Worm (Caenorhabditis elegans) whole organism, young adult: Measurements from ENCODE around the gene fmo-4.

Experiments
- B0035.1 ChIP-seq: sonication (generic microtip); optimal IDR thresholded peaks from 2 replicates; lab custom pipeline; 2016; ENCODE audit warnings: missing genetic modification characterization, mild to moderate bottlenecking, missing compliant biosample characterization, missing genotype, missing genetic modification reagents
- D2030.7 ChIP-seq: fragments of 200-800 bp; sonication (Bioruptor generic); IDR thresholded peaks from 2 replicates; pipeline ENCODE4 v1.3.6; 2022; ENCODE audit warnings: missing genetic modification reagents, missing genetic modification characterization, missing compliant biosample characterization
- F22D6.2 ChIP-seq: sonication (generic microtip); optimal IDR thresholded peaks from 2 replicates; lab custom pipeline; 2016; ENCODE audit warnings: mild to moderate bottlenecking, missing genetic modification characterization, missing compliant biosample characterization
- F55B11.4 ChIP-seq: sonication (generic microtip); optimal IDR thresholded peaks from 2 replicates; lab custom pipeline; 2016; ENCODE audit warnings: missing compliant biosample characterization, missing genetic modification characterization, borderline replicate concordance; ENCODE audit not compliant: insufficient read depth
- F57A8.1 ChIP-seq: fragments of 200-800 bp; sonication (Bioruptor generic); optimal IDR thresholded peaks from 2 replicates; lab custom pipeline; 2018; ENCODE audit warnings: mild to moderate bottlenecking, missing genetic modification characterization, moderate library complexity, missing compliant biosample characterization
- K12H6.12 ChIP-seq: fragments of 200-800 bp; sonication (Bioruptor generic); optimal IDR thresholded peaks from 2 replicates; lab custom pipeline; 2018; ENCODE audit warnings: mild to moderate bottlenecking, missing genetic modification characterization, missing compliant biosample characterization
- Y56A3A.18 ChIP-seq: fragments of 200-800 bp; sonication (Bioruptor generic); IDR thresholded peaks from 2 replicates; pipeline ENCODE4 v1.3.6; 2022; ENCODE audit warnings: missing genetic modification reagents, missing genetic modification characterization, missing compliant biosample characterization
- Y95B8A.8 ChIP-seq: fragments of 200-800 bp; sonication (Bioruptor generic); IDR thresholded peaks from 2 replicates; pipeline ENCODE4 v1.3.6; 2022; ENCODE audit warnings: missing genetic modification reagents, missing genetic modification characterization, missing compliant biosample characterization
- ZK185.1 ChIP-seq: sonication (generic microtip); optimal IDR thresholded peaks from 2 replicates; lab custom pipeline; 2016; ENCODE audit warnings: mild to moderate bottlenecking, missing genetic modification characterization, missing compliant biosample characterization; ENCODE audit not compliant: poor library complexity, severe bottlenecking
- atf-7 ChIP-seq: sonication (generic microtip); optimal IDR thresholded peaks from 2 replicates; lab custom pipeline; 2017; ENCODE audit warnings: mild to moderate bottlenecking, missing genetic modification characterization, missing compliant biosample characterization
- athp-1 ChIP-seq: sonication (generic microtip); optimal IDR thresholded peaks from 2 replicates; lab custom pipeline; 2017; ENCODE audit warnings: mild to moderate bottlenecking, missing genetic modification characterization, missing compliant biosample characterization
- attf-5 ChIP-seq: fragments of 200-800 bp; sonication (Bioruptor generic); optimal IDR thresholded peaks from 2 replicates; lab custom pipeline; 2018; ENCODE audit warnings: mild to moderate bottlenecking, missing genetic modification characterization, missing compliant biosample characterization
- ceh-27 ChIP-seq: fragments of 200-800 bp; sonication (Bioruptor generic); optimal IDR thresholded peaks from 2 replicates; lab custom pipeline; 2018; ENCODE audit warnings: mild to moderate bottlenecking, missing genetic modification characterization, moderate library complexity, missing compliant biosample characterization
- ceh-40 ChIP-seq: fragments of 200-800 bp; sonication (Bioruptor generic); IDR thresholded peaks from 2 replicates; pipeline ENCODE4 v1.3.6; 2022; ENCODE audit warnings: missing genetic modification characterization, missing compliant biosample characterization
- ceh-58 ChIP-seq: fragments of 200-800 bp; sonication (Bioruptor generic); IDR thresholded peaks from 2 replicates; pipeline ENCODE4 v1.3.6; 2022; ENCODE audit warnings: missing genetic modification characterization, missing compliant biosample characterization
- die-1 ChIP-seq: sonication (generic microtip); optimal IDR thresholded peaks from 2 replicates; lab custom pipeline; 2016; ENCODE audit warnings: missing genotype, mild to moderate bottlenecking, missing genetic modification characterization, missing compliant biosample characterization
- dox-1 ChIP-seq: fragments of 200-800 bp; sonication (Bioruptor generic); IDR thresholded peaks from 2 replicates; pipeline ENCODE4 v1.3.6; 2022; ENCODE audit warnings: missing genetic modification reagents, missing genetic modification characterization, missing compliant biosample characterization
- dpff-1 ChIP-seq: sonication (generic microtip); optimal IDR thresholded peaks from 2 replicates; lab custom pipeline; 2017; ENCODE audit warnings: mild to moderate bottlenecking, missing genetic modification characterization, missing compliant biosample characterization
- efl-1 ChIP-seq: fragments of 150-350 bp; optimal IDR thresholded peaks from 2 replicates; lab custom pipeline; 2014; ENCODE audit warnings: missing biosample characterization, missing genetic modification reagents, missing genetic modification characterization
- egl-18 ChIP-seq: fragments of 200-800 bp; sonication (Bioruptor generic); IDR thresholded peaks from 2 replicates; pipeline ENCODE4 v1.3.6; 2022; ENCODE audit warnings: missing genetic modification reagents, missing genetic modification characterization, missing compliant biosample characterization
- egrh-3 ChIP-seq: fragments of 200-800 bp; sonication (Bioruptor generic); IDR thresholded peaks from 2 replicates; pipeline ENCODE4 v1.3.6; 2022; ENCODE audit warnings: missing genetic modification reagents, missing genetic modification characterization, missing compliant biosample characterization
- ets-4 ChIP-seq: fragments of 200-800 bp; sonication (Bioruptor generic); optimal IDR thresholded peaks from 2 replicates; lab custom pipeline; 2018; ENCODE audit warnings: mild to moderate bottlenecking, missing genetic modification characterization, missing compliant biosample characterization
- hlh-12 ChIP-seq: sonication (generic microtip); optimal IDR thresholded peaks from 2 replicates; lab custom pipeline; 2016; ENCODE audit warnings: missing genetic modification characterization, missing compliant biosample characterization
- hlh-26 ChIP-seq: fragments of 200-800 bp; sonication (Bioruptor generic); conservative IDR thresholded peaks from 2 replicates; pipeline ENCODE4 v1.3.6; 2022; ENCODE audit warnings: missing genetic modification reagents, missing genetic modification characterization, missing compliant biosample characterization
- hmg-20 ChIP-seq: fragments of 200-800 bp; sonication (Bioruptor generic); IDR thresholded peaks from 2 replicates; pipeline ENCODE4 v1.3.6; 2022; ENCODE audit warnings: missing genetic modification reagents, missing genetic modification characterization, missing compliant biosample characterization
- hrde-1 ChIP-seq: sonication (generic microtip); optimal IDR thresholded peaks from 2 replicates; lab custom pipeline; 2016; ENCODE audit warnings: missing genetic modification characterization, mild to moderate bottlenecking, missing compliant biosample characterization, moderate library complexity, missing genotype, missing genetic modification reagents, borderline replicate concordance
- lin-35 ChIP-seq, 3 experiments: fragments of 150-350 bp in 2 of 3; sonication (generic microtip) in 1 of 3; optimal IDR thresholded peaks; 2 replicates each; lab custom pipeline; 2014 to 2018; ENCODE audit warnings: missing biosample characterization in 3 of 3, missing genetic modification characterization in 3 of 3, missing genetic modification reagents in 3 of 3
- lsl-1 ChIP-seq: fragments of 200-800 bp; sonication (Bioruptor generic); optimal IDR thresholded peaks from 2 replicates; lab custom pipeline; 2018; ENCODE audit warnings: mild to moderate bottlenecking, missing genetic modification characterization, moderate library complexity, missing compliant biosample characterization
- madf-10 ChIP-seq: sonication (generic microtip); optimal IDR thresholded peaks from 2 replicates; lab custom pipeline; 2016; ENCODE audit warnings: mild to moderate bottlenecking, missing genetic modification characterization, missing compliant biosample characterization
- mes-4 ChIP-seq: sonication (generic microtip); optimal IDR thresholded peaks from 2 replicates; lab custom pipeline; 2016; ENCODE audit warnings: missing genotype, missing genetic modification characterization, missing compliant biosample characterization
- mxl-1 ChIP-seq: sonication (generic microtip); optimal IDR thresholded peaks from 2 replicates; lab custom pipeline; 2016; ENCODE audit warnings: missing genetic modification characterization, missing compliant biosample characterization
- nfya-1 ChIP-seq: sonication (generic microtip); optimal IDR thresholded peaks from 2 replicates; lab custom pipeline; 2017; ENCODE audit warnings: antibody characterized with exemption, missing compliant biosample characterization, missing genetic modification characterization, borderline replicate concordance; ENCODE audit not compliant: insufficient read depth
- nfya-2 ChIP-seq: fragments of 200-800 bp; sonication (Bioruptor generic); IDR thresholded peaks from 2 replicates; pipeline ENCODE4 v1.3.6; 2022; ENCODE audit warnings: missing genetic modification reagents, missing genetic modification characterization, missing compliant biosample characterization
- nhr-120 ChIP-seq: fragments of 200-800 bp; sonication (Bioruptor generic); IDR thresholded peaks from 2 replicates; pipeline ENCODE4 v1.3.6; 2022; ENCODE audit warnings: missing genetic modification characterization, missing compliant biosample characterization
- nhr-90 ChIP-seq: sonication (generic microtip); optimal IDR thresholded peaks from 2 replicates; lab custom pipeline; 2016; ENCODE audit warnings: missing genotype, mild to moderate bottlenecking, missing genetic modification characterization, missing compliant biosample characterization
- pbrm-1 ChIP-seq: fragments of 200-800 bp; sonication (Bioruptor generic); IDR thresholded peaks from 2 replicates; pipeline ENCODE4 v1.3.6; 2022; ENCODE audit warnings: missing genetic modification reagents, missing genetic modification characterization, missing compliant biosample characterization
- rcor-1 ChIP-seq: fragments of 200-800 bp; sonication (Bioruptor generic); IDR thresholded peaks from 2 replicates; pipeline ENCODE4 v1.3.6; 2022; ENCODE audit warnings: missing genetic modification reagents, missing genetic modification characterization, missing compliant biosample characterization
- sea-2 ChIP-seq: fragments of 200-800 bp; sonication (Bioruptor generic); IDR thresholded peaks from 2 replicates; pipeline ENCODE4 v1.3.6; 2022; ENCODE audit warnings: missing genetic modification characterization, missing compliant biosample characterization
- snpc-3.4 ChIP-seq: sonication (generic microtip); optimal IDR thresholded peaks from 2 replicates; lab custom pipeline; 2017; ENCODE audit warnings: missing genetic modification characterization, mild to moderate bottlenecking, missing compliant biosample characterization, antibody characterized with exemption, moderate library complexity, missing genotype, missing genetic modification reagents
- tlf-1 ChIP-seq: fragments of 200-800 bp; sonication (Bioruptor generic); optimal IDR thresholded peaks from 2 replicates; lab custom pipeline; 2018; ENCODE audit warnings: mild to moderate bottlenecking, missing genetic modification characterization, missing compliant biosample characterization
- zfh-2 ChIP-seq: fragments of 200-800 bp; sonication (Bioruptor generic); conservative IDR thresholded peaks from 2 replicates; pipeline ENCODE4 v1.3.6; 2022; ENCODE audit warnings: missing genetic modification reagents, missing genetic modification characterization, missing compliant biosample characterization
- ztf-18 ChIP-seq: sonication (generic microtip); optimal IDR thresholded peaks from 2 replicates; lab custom pipeline; 2016; ENCODE audit warnings: missing genotype, mild to moderate bottlenecking, missing genetic modification characterization, missing compliant biosample characterization
- ztf-22 ChIP-seq: fragments of 200-800 bp; sonication (Bioruptor generic); optimal IDR thresholded peaks from 2 replicates; lab custom pipeline; 2018; ENCODE audit warnings: mild to moderate bottlenecking, missing genetic modification characterization, moderate library complexity, missing compliant biosample characterization
- ztf-25 ChIP-seq: fragments of 200-800 bp; sonication (Bioruptor generic); IDR thresholded peaks from 2 replicates; pipeline ENCODE4 v1.3.6; 2022; ENCODE audit warnings: missing genetic modification reagents, missing genetic modification characterization, missing compliant biosample characterization
- ztf-26 ChIP-seq: sonication (generic microtip); optimal IDR thresholded peaks from 2 replicates; lab custom pipeline; 2017; ENCODE audit warnings: missing genetic modification characterization, missing compliant biosample characterization

The fmo-4 gene

ce11 chrV:13562748-13563147, 43.8 kb downstream of the fmo-4 start:
- peak; percentile 66 for TF ChIP-seq egrh-3 (GFP tag; lab: Robert Waterston, UW)
- TF ChIP-seq zfh-2 (GFP tag; lab: Robert Waterston, UW), result peak; percentile 82
- TF ChIP-seq mes-4, result no peak

ce11 chrV:13559978-13560377, 46.5 kb downstream of the fmo-4 start, which contains the start of gene C56A3.8:
Gene C56A3.8, plus strand, starts transcription at chrV:13560278.
- TF ChIP-seq D2030.7 (GFP tag; lab: Robert Waterston, UW) (peak; percentile 38; the same call in 1 of the 2 replicates), F22D6.2 (tag; lab: Kevin White, UChicago) (no peak), lsl-1 (peak; percentile 84)

- no peak for TF ChIP-seq egl-18 (GFP tag; lab: Robert Waterston, UW)
- TF ChIP-seq hmg-20 (GFP tag; lab: Robert Waterston, UW), result peak; percentile 66; the same call in 1 of the 2 replicates
- TF ChIP-seq ZK185.1 (tag; lab: Kevin White, UChicago), result peak; percentile 89
- TF ChIP-seq hlh-26, result no peak
- TF ChIP-seq ceh-40, result no peak
- 0 out of 2 replicates have a peak, but pooled peaks have one; percentile 32 for TF ChIP-seq pbrm-1
- peak; percentile 74 for TF ChIP-seq efl-1
- TF ChIP-seq dox-1 (GFP tag; lab: Robert Waterston, UW), result peak; percentile 83
- peak; percentile 27 for TF ChIP-seq madf-10
- TF ChIP-seq ztf-25 (GFP tag; lab: Robert Waterston, UW), result peak; percentile 65; the same call in 1 of the 2 replicates
- peak in 2 of 3 experiments; percentile 77 to 88 for TF ChIP-seq lin-35 (GFP tag; optimal IDR thresholded peaks at IDR 0.05; lab: Kevin White, UChicago)
- peak; percentile 6 for TF ChIP-seq ztf-18
- no peak for TF ChIP-seq mxl-1 (tag; lab: Kevin White, UChicago)
- TF ChIP-seq F22D6.2 (tag; lab: Kevin White, UChicago), result peak; percentile 36
- TF ChIP-seq atf-7 (tag; lab: Kevin White, UChicago), result peak; percentile 74
- peak; percentile 51 for TF ChIP-seq K12H6.12 (tag; lab: Kevin White, UChicago)
- TF ChIP-seq die-1 (tag; lab: Kevin White, UChicago), result no peak
- TF ChIP-seq nfya-1 (tag; lab: Kevin White, UChicago), result no peak
- TF ChIP-seq ztf-26 (tag; lab: Kevin White, UChicago), result no peak
- TF ChIP-seq F55B11.4 (tag; lab: Kevin White, UChicago), result no peak
- TF ChIP-seq hrde-1 (tag; lab: Kevin White, UChicago), result no peak
- no peak for TF ChIP-seq hlh-12 (tag; lab: Kevin White, UChicago)
- peak; percentile 71; the same call in 1 of the 2 replicates for TF ChIP-seq Y95B8A.8 (GFP tag; lab: Robert Waterston, UW)
- TF ChIP-seq nhr-90 (tag; lab: Kevin White, UChicago), result no peak
- no peak for TF ChIP-seq sea-2 (GFP tag; lab: Robert Waterston, UW)
- TF ChIP-seq athp-1, result peak; percentile 11
- TF ChIP-seq ceh-58 (GFP tag; lab: Robert Waterston, UW), result no peak
- peak; percentile 88 for TF ChIP-seq B0035.1 (tag; lab: Kevin White, UChicago)
- TF ChIP-seq snpc-3.4 (tag; lab: Kevin White, UChicago), result no peak
- TF ChIP-seq nhr-120, result 0 out of 2 replicates have a peak, but pooled peaks have one; percentile 53
- no peak for TF ChIP-seq F57A8.1
- TF ChIP-seq ztf-22, result peak; percentile 49
- TF ChIP-seq rcor-1 (GFP tag; lab: Robert Waterston, UW), result peak; percentile 71
- TF ChIP-seq attf-5 (GFP tag; lab: Kevin White, UChicago), result peak; percentile 78
- peak; percentile 98 for TF ChIP-seq ets-4
- no peak for TF ChIP-seq Y56A3A.18 (GFP tag; lab: Robert Waterston, UW)
- TF ChIP-seq lsl-1, result peak; percentile 36
- no peak for TF ChIP-seq nfya-2 (GFP tag; lab: Robert Waterston, UW)
- peak; percentile 92 for TF ChIP-seq ceh-27 (GFP tag; lab: Kevin White, UChicago)
- no peak for TF ChIP-seq dpff-1 (tag; lab: Kevin White, UChicago)
- peak; percentile 21 for TF ChIP-seq tlf-1 (GFP tag; lab: Kevin White, UChicago)
These were observed 49.8 kb downstream of the fmo-4 start, which contains the start of gene cav-2 for ce11 chrV:13556746-13557145. Gene cav-2, plus strand, starts transcription at chrV:13557104.
